Fruit fly (Drosophila melanogaster) whole organism, embryonic: Measurements from ENCODE around the gene MSBP.

ENCODE experiments used
- Aef1 ChIP-seq: fragments of 200-800 bp; sonication (Bioruptor generic); IDR thresholded peaks from 3 replicates; pipeline ENCODE4 v1.3.6; 2022; ENCODE audit warnings: missing biosample characterization, missing genetic modification characterization
- BEAF-32 ChIP-seq: fragments of 200-800 bp; sonication (Bioruptor generic); optimal IDR thresholded peaks from 3 replicates; lab custom pipeline; 2017; ENCODE audit warnings: missing biosample characterization, missing genetic modification characterization, mild to moderate bottlenecking, moderate library complexity, missing genetic modification reagents
- Bgb ChIP-seq: fragments of 200-800 bp; sonication (Bioruptor generic); IDR thresholded peaks from 2 replicates; pipeline ENCODE4 v1.3.6; 2022; ENCODE audit warnings: missing biosample characterization, missing genetic modification characterization; ENCODE audit not compliant: partially characterized antibody
- CG10274 ChIP-seq: fragments of 200-800 bp; sonication (Bioruptor generic); optimal IDR thresholded peaks from 3 replicates; lab custom pipeline; 2017; ENCODE audit warnings: missing biosample characterization, mild to moderate bottlenecking, missing genetic modification characterization
- CG11723 ChIP-seq: fragments of 200-800 bp; sonication (Bioruptor generic); optimal IDR thresholded peaks from 2 replicates; lab custom pipeline; 2017; ENCODE audit warnings: missing biosample characterization, mild to moderate bottlenecking, missing genetic modification characterization
- CG1233 ChIP-seq: fragments of 200-800 bp; sonication (Bioruptor generic); optimal IDR thresholded peaks from 4 replicates; lab custom pipeline; 2018; ENCODE audit warnings: missing biosample characterization, mild to moderate bottlenecking, missing genetic modification characterization
- CG13287 ChIP-seq: fragments of 200-800 bp; sonication (Bioruptor generic); IDR thresholded peaks from 2 replicates; pipeline ENCODE4 v1.3.6; 2022; ENCODE audit warnings: missing biosample characterization, missing genetic modification characterization; ENCODE audit not compliant: partially characterized antibody
- CG15011 ChIP-seq: fragments of 200-800 bp; sonication (Bioruptor generic); optimal IDR thresholded peaks from 3 replicates; lab custom pipeline; 2018; ENCODE audit warnings: missing biosample characterization, mild to moderate bottlenecking, missing genetic modification characterization
- CG16815 ChIP-seq: fragments of 200-800 bp; sonication (Bioruptor generic); optimal IDR thresholded peaks from 3 replicates; lab custom pipeline; 2017; ENCODE audit warnings: missing biosample characterization, mild to moderate bottlenecking, missing genetic modification characterization
- CG18011 ChIP-seq: fragments of 200-800 bp; sonication (Bioruptor generic); optimal IDR thresholded peaks from 2 replicates; lab custom pipeline; 2017; ENCODE audit warnings: missing biosample characterization, missing genetic modification characterization, mild to moderate bottlenecking, moderate library complexity, missing genotype
- CG18764 ChIP-seq: fragments of 200-800 bp; sonication (Bioruptor generic); optimal IDR thresholded peaks from 3 replicates; lab custom pipeline; 2016; ENCODE audit warnings: missing biosample characterization, missing genetic modification characterization
- CG2199 ChIP-seq: fragments of 200-800 bp; sonication (Bioruptor generic); IDR thresholded peaks from 3 replicates; pipeline ENCODE4 v1.3.6; 2022; ENCODE audit warnings: missing biosample characterization, missing genetic modification characterization
- CG2712 ChIP-seq: fragments of 200-800 bp; optimal IDR thresholded peaks from 3 replicates; lab custom pipeline; 2019; ENCODE audit warnings: missing biosample characterization, mild to moderate bottlenecking, missing genetic modification characterization, moderate library complexity
- CG31441 ChIP-seq: fragments of 200-800 bp; sonication (Bioruptor generic); IDR thresholded peaks from 2 replicates; pipeline ENCODE4 v1.3.6; 2022; ENCODE audit warnings: missing biosample characterization, missing genetic modification characterization
- CG4328 ChIP-seq: fragments of 200-800 bp; sonication (Bioruptor generic); optimal IDR thresholded peaks from 3 replicates; lab custom pipeline; 2017; ENCODE audit warnings: missing biosample characterization, missing genetic modification reagents, missing genetic modification characterization
- CG4424 ChIP-seq: fragments of 200-800 bp; sonication (Bioruptor generic); optimal IDR thresholded peaks from 3 replicates; lab custom pipeline; 2016; ENCODE audit warnings: missing biosample characterization, missing genetic modification characterization
- CG5245 ChIP-seq: fragments of 200-800 bp; sonication (Bioruptor generic); optimal IDR thresholded peaks from 3 replicates; lab custom pipeline; 2016; ENCODE audit warnings: missing biosample characterization, missing genetic modification characterization
- CG7271 ChIP-seq: fragments of 200-800 bp; sonication (Bioruptor generic); optimal IDR thresholded peaks from 2 replicates; lab custom pipeline; 2018; ENCODE audit warnings: missing biosample characterization, mild to moderate bottlenecking, missing genetic modification characterization, moderate library complexity
- CG8388 ChIP-seq: fragments of 200-800 bp; sonication (Bioruptor generic); optimal IDR thresholded peaks from 2 replicates; lab custom pipeline; 2019; ENCODE audit warnings: missing biosample characterization, mild to moderate bottlenecking, missing genetic modification characterization, moderate library complexity
- CG9817 ChIP-seq: fragments of 200-800 bp; sonication (Bioruptor generic); optimal IDR thresholded peaks from 2 replicates; lab custom pipeline; 2018; ENCODE audit warnings: missing biosample characterization, mild to moderate bottlenecking, missing genetic modification characterization, moderate library complexity
- CG9876 ChIP-seq: fragments of 200-800 bp; sonication (Bioruptor generic); optimal IDR thresholded peaks from 2 replicates; lab custom pipeline; 2016; ENCODE audit warnings: missing biosample characterization, missing genetic modification characterization
- CoRest ChIP-seq: fragments of 200-800 bp; sonication (Bioruptor generic); optimal IDR thresholded peaks from 3 replicates; lab custom pipeline; 2018; ENCODE audit warnings: missing biosample characterization, mild to moderate bottlenecking, missing genetic modification characterization, moderate library complexity
- D19B ChIP-seq: fragments of 200-800 bp; sonication (Bioruptor generic); optimal IDR thresholded peaks from 2 replicates; lab custom pipeline; 2017; ENCODE audit warnings: missing biosample characterization, mild to moderate bottlenecking, missing genetic modification characterization
- Hr78 ChIP-seq, 2 experiments: fragments of 200-800 bp in 1 of 2; fragments of >200 bp in 1 of 2; sonication (Bioruptor generic) in 1 of 2; optimal IDR thresholded peaks; 2 replicates each; lab custom pipeline; 2017 to 2019; ENCODE audit warnings: missing biosample characterization in 2 of 2, missing genetic modification characterization in 2 of 2, mild to moderate bottlenecking in 1 of 2, moderate library complexity in 1 of 2
- Nf-YC ChIP-seq: fragments of 200-800 bp; optimal IDR thresholded peaks from 3 replicates; lab custom pipeline; 2019; ENCODE audit warnings: missing biosample characterization, mild to moderate bottlenecking, missing genetic modification characterization, moderate library complexity
- Sry-δ ChIP-seq: fragments of 200-800 bp; sonication (Bioruptor generic); optimal IDR thresholded peaks from 2 replicates; lab custom pipeline; 2016; ENCODE audit warnings: missing biosample characterization, missing genetic modification characterization
- Usf ChIP-seq: fragments of 200-800 bp; sonication (Bioruptor generic); optimal IDR thresholded peaks from 2 replicates; lab custom pipeline; 2017; ENCODE audit warnings: missing genotype, missing biosample characterization, missing genetic modification characterization
- bab2 ChIP-seq: fragments of 200-800 bp; sonication (Bioruptor generic); optimal IDR thresholded peaks from 2 replicates; lab custom pipeline; 2016; ENCODE audit warnings: missing biosample characterization, missing genetic modification characterization
- cg ChIP-seq: fragments of 200-800 bp; sonication (Bioruptor generic); optimal IDR thresholded peaks from 3 replicates; lab custom pipeline; 2019; ENCODE audit warnings: missing biosample characterization, mild to moderate bottlenecking, missing genetic modification characterization, moderate library complexity
- chif ChIP-seq, 2 experiments: fragments of 200-800 bp; sonication (Bioruptor generic); optimal IDR thresholded peaks; 3 replicates each; lab custom pipeline; 2016; ENCODE audit warnings: missing biosample characterization in 2 of 2, missing genetic modification characterization in 2 of 2
- danr ChIP-seq: fragments of 200-800 bp; sonication (Bioruptor generic); IDR thresholded peaks from 2 replicates; pipeline ENCODE4 v1.3.6; 2022; ENCODE audit warnings: missing biosample characterization, missing genetic modification characterization
- dati ChIP-seq: fragments of 200-800 bp; sonication (Bioruptor generic); IDR thresholded peaks from 2 replicates; pipeline ENCODE4 v1.3.6; 2022; ENCODE audit warnings: missing biosample characterization, missing genetic modification characterization
- exex ChIP-seq: fragments of 200-800 bp; sonication (Bioruptor generic); optimal IDR thresholded peaks from 4 replicates; lab custom pipeline; 2018; ENCODE audit warnings: missing biosample characterization, mild to moderate bottlenecking, missing genetic modification characterization, moderate library complexity
- ftz-f1 ChIP-seq: fragments of 200-800 bp; sonication (Bioruptor generic); optimal IDR thresholded peaks from 2 replicates; lab custom pipeline; 2016; ENCODE audit warnings: missing biosample characterization, missing genetic modification characterization
- gem ChIP-seq: fragments of 200-800 bp; sonication (Bioruptor generic); optimal IDR thresholded peaks from 2 replicates; lab custom pipeline; 2019; ENCODE audit warnings: missing biosample characterization, mild to moderate bottlenecking, missing genetic modification characterization, moderate library complexity
- gfzf ChIP-seq: fragments of 200-800 bp; sonication (Bioruptor generic); optimal IDR thresholded peaks from 2 replicates; lab custom pipeline; 2016; ENCODE audit warnings: missing biosample characterization, mild to moderate bottlenecking, missing genetic modification characterization, moderate library complexity
- grn ChIP-seq: fragments of 200-800 bp; sonication (Bioruptor generic); optimal IDR thresholded peaks from 3 replicates; lab custom pipeline; 2017; ENCODE audit warnings: missing biosample characterization, missing genetic modification characterization
- hbn ChIP-seq: fragments of 200-800 bp; sonication (Bioruptor generic); IDR thresholded peaks from 2 replicates; pipeline ENCODE4 v1.3.6; 2022; ENCODE audit warnings: missing biosample characterization, missing genetic modification characterization; ENCODE audit not compliant: partially characterized antibody
- kni ChIP-seq: fragments of 200-800 bp; sonication (Bioruptor generic); optimal IDR thresholded peaks from 3 replicates; lab custom pipeline; 2017; ENCODE audit warnings: mild to moderate bottlenecking, missing biosample characterization, missing genetic modification reagents, missing genetic modification characterization
- lola ChIP-seq, 3 experiments: fragments of >200 bp in 2 of 3; fragments of 200-800 bp in 1 of 3; sonication (Bioruptor generic) in 1 of 3; optimal IDR thresholded peaks; 2 replicates each; lab custom pipeline; 2017 to 2019; ENCODE audit warnings: missing biosample characterization in 3 of 3, missing genetic modification characterization in 3 of 3, mild to moderate bottlenecking in 1 of 3, moderate library complexity in 1 of 3
- p53 ChIP-seq: fragments of 200-800 bp; sonication (Bioruptor generic); optimal IDR thresholded peaks from 2 replicates; lab custom pipeline; 2016; ENCODE audit warnings: missing biosample characterization, missing genetic modification characterization
- pnt ChIP-seq: fragments of 200-800 bp; sonication (Bioruptor generic); optimal IDR thresholded peaks from 3 replicates; lab custom pipeline; 2016; ENCODE audit warnings: missing biosample characterization, missing genetic modification characterization
- pzg ChIP-seq: fragments of 200-800 bp; sonication (Bioruptor generic); optimal IDR thresholded peaks from 3 replicates; lab custom pipeline; 2018; ENCODE audit warnings: missing biosample characterization, mild to moderate bottlenecking, missing genetic modification characterization, moderate library complexity
- schlank ChIP-seq: fragments of 200-800 bp; sonication (Bioruptor generic); optimal IDR thresholded peaks from 2 replicates; lab custom pipeline; 2018; ENCODE audit warnings: missing biosample characterization, mild to moderate bottlenecking, missing genetic modification characterization
- stc ChIP-seq: fragments of 200-800 bp; sonication (Bioruptor generic); IDR thresholded peaks from 2 replicates; pipeline ENCODE4 v1.3.6; 2022; ENCODE audit warnings: missing biosample characterization, missing genetic modification characterization
- tin ChIP-seq: fragments of 200-800 bp; sonication (Bioruptor generic); optimal IDR thresholded peaks from 3 replicates; lab custom pipeline; 2016; ENCODE audit warnings: missing biosample characterization, missing genetic modification characterization
- twi ChIP-seq: fragments of 200-800 bp; optimal IDR thresholded peaks from 2 replicates; lab custom pipeline; 2019; ENCODE audit warnings: missing biosample characterization, mild to moderate bottlenecking, missing genetic modification characterization, moderate library complexity
- wek ChIP-seq: fragments of 200-800 bp; sonication (Bioruptor generic); optimal IDR thresholded peaks from 3 replicates; lab custom pipeline; 2018; ENCODE audit warnings: missing biosample characterization, mild to moderate bottlenecking, missing genetic modification characterization, moderate library complexity
- wor ChIP-seq: fragments of 200-800 bp; sonication (Bioruptor generic); IDR thresholded peaks from 2 replicates; pipeline ENCODE4 v1.3.6; 2022; ENCODE audit warnings: missing biosample characterization, missing genetic modification characterization

MSBP gene

dm6 chrX:15933504-15934225 lies 43.8 kb upstream of the MSBP start, which contains the start of gene Ranbp16 (continued):
- no peak for TF ChIP-seq bab2 (GFP tag; lab: Kevin White, UChicago)
- TF ChIP-seq lola (GFP tag; optimal IDR thresholded peaks at IDR 0.05; lab: Kevin White, UChicago): peak in 1 of 3 experiments; percentile 80
- no peak for TF ChIP-seq Nf-YC (tag; lab: Kevin White, UChicago)
- TF ChIP-seq CoRest (tag; lab: Kevin White, UChicago): no peak
- TF ChIP-seq CG11723 (GFP tag; lab: Kevin White, UChicago): peak; percentile 12
- TF ChIP-seq CG18011 (GFP tag; lab: Kevin White, UChicago): no peak
- no peak for TF ChIP-seq dati (GFP tag; lab: Robert Waterston, UW)
- peak; percentile 16 for TF ChIP-seq wek
- no peak for TF ChIP-seq p53 (GFP tag; lab: Kevin White, UChicago)
- TF ChIP-seq gfzf (GFP tag; lab: Kevin White, UChicago): peak; percentile 62
- TF ChIP-seq Bgb (GFP tag; lab: Robert Waterston, UW): no peak
- no peak for TF ChIP-seq Usf (GFP tag; lab: Kevin White, UChicago)
- TF ChIP-seq CG18764 (GFP tag; lab: Kevin White, UChicago): no peak
- TF ChIP-seq CG31441 (GFP tag; lab: Robert Waterston, UW): no peak
- no peak for TF ChIP-seq exex (tag; lab: Kevin White, UChicago)
- TF ChIP-seq CG9876 (GFP tag; lab: Kevin White, UChicago): no peak
- TF ChIP-seq danr (GFP tag; lab: Robert Waterston, UW): no peak
- TF ChIP-seq Hr78 (GFP tag; optimal IDR thresholded peaks at IDR 0.05; lab: Kevin White, UChicago): no peak
- no peak for TF ChIP-seq Aef1
- TF ChIP-seq cg (GFP tag; lab: Kevin White, UChicago): no peak
- TF ChIP-seq twi: no peak
- TF ChIP-seq CG2199 (GFP tag; lab: Robert Waterston, UW): no peak
- no peak for TF ChIP-seq ftz-f1 (GFP tag; lab: Kevin White, UChicago)
- peak; percentile 56 for TF ChIP-seq D19B (GFP tag; lab: Kevin White, UChicago)
- TF ChIP-seq stc (GFP tag; lab: Robert Waterston, UW): no peak
- TF ChIP-seq CG8388 (GFP tag; lab: Kevin White, UChicago): no peak
- no peak for TF ChIP-seq kni (GFP tag; lab: Kevin White, UChicago)
- TF ChIP-seq CG4328 (GFP tag; lab: Kevin White, UChicago): no peak
- peak; percentile 24 for TF ChIP-seq BEAF-32

dm6 chrX:15924805-15925204 lies 34.9 kb upstream of the MSBP start, which contains the start of gene Lcch3:
TSS of gene Lcch3 (plus strand) at chrX:15925105.
- TF ChIP-seq CG15011 (GFP tag; lab: Kevin White, UChicago) (no peak), CG13287 (GFP tag; lab: Robert Waterston, UW) (no peak), CG7271 (tag; lab: Kevin White, UChicago) (no peak), CG4424 (GFP tag; lab: Kevin White, UChicago) (no peak), BEAF-32 (peak; percentile 3), pnt (no peak), CG5245 (no peak), wor (GFP tag; lab: Robert Waterston, UW) (no peak), CG16815 (GFP tag; lab: Kevin White, UChicago) (no peak), Sry-δ (GFP tag; lab: Kevin White, UChicago) (no peak), gem (tag; lab: Kevin White, UChicago) (no peak), CG2712 (tag; lab: Kevin White, UChicago) (no peak), schlank (tag; lab: Kevin White, UChicago) (no peak), pzg (GFP tag; lab: Kevin White, UChicago) (peak; percentile 5), CG10274 (GFP tag; lab: Kevin White, UChicago) (no peak), chif (GFP tag; optimal IDR thresholded peaks at IDR 0.05; lab: Kevin White, UChicago) (no peak), danr (GFP tag; lab: Robert Waterston, UW) (no peak), CG1233 (GFP tag; lab: Kevin White, UChicago) (no peak), grn (no peak), hbn (no peak), tin (GFP tag; lab: Kevin White, UChicago) (no peak), CG9817 (no peak)
